Worm (Caenorhabditis elegans) whole organism, mixed stage, embryonic: ENCODE results near the gene C07A9.10.

ENCODE experiments used
- ham-2 ChIP-seq: fragments of 200-800 bp; sonication (Bioruptor generic); optimal IDR thresholded peaks from 2 replicates; lab custom pipeline; 2018; ENCODE audit warnings: mild to moderate bottlenecking, missing genetic modification characterization, missing compliant biosample characterization
- nhr-28 ChIP-seq: fragments of 150-350 bp; optimal IDR thresholded peaks from 2 replicates; lab custom pipeline; 2014; ENCODE audit warnings: missing biosample characterization, missing genetic modification characterization

ce11 chrIII:9734030-9734429 lies 48.2 kb upstream of the C07A9.10 start:
- TF ChIP-seq nhr-28 (tag; lab: Kevin White, UChicago) (no peak), ham-2 (no peak)
